Fruit fly (Drosophila melanogaster) whole organism, embryonic: ENCODE data around the gene CG15515.

Experiments
- CG10431 ChIP-seq: fragments of 200-800 bp; sonication (Bioruptor generic); optimal IDR thresholded peaks from 3 replicates; lab custom pipeline; 2018; ENCODE audit warnings: missing biosample characterization, mild to moderate bottlenecking, missing genetic modification characterization
- CG10979 ChIP-seq: fragments of 200-800 bp; sonication (Bioruptor generic); optimal IDR thresholded peaks from 2 replicates; lab custom pipeline; 2018; ENCODE audit warnings: missing biosample characterization, mild to moderate bottlenecking, missing genetic modification characterization, moderate library complexity
- CG11085 ChIP-seq: fragments of 200-800 bp; sonication (Bioruptor generic); IDR thresholded peaks from 2 replicates; pipeline ENCODE4 v1.3.6; 2022; ENCODE audit warnings: missing biosample characterization, missing genetic modification characterization
- CG11504 ChIP-seq: fragments of 200-800 bp; sonication (Bioruptor generic); optimal IDR thresholded peaks from 3 replicates; lab custom pipeline; 2019; ENCODE audit warnings: missing biosample characterization, mild to moderate bottlenecking, missing genetic modification characterization, moderate library complexity
- CG12769 ChIP-seq: fragments of 200-800 bp; sonication (Bioruptor generic); optimal IDR thresholded peaks from 2 replicates; lab custom pipeline; 2019; ENCODE audit warnings: missing biosample characterization, mild to moderate bottlenecking, missing genetic modification characterization, moderate library complexity
- CG12942 ChIP-seq: fragments of 200-800 bp; sonication (Bioruptor generic); optimal IDR thresholded peaks from 3 replicates; lab custom pipeline; 2016; ENCODE audit warnings: missing biosample characterization, missing genetic modification characterization
- CG15269 ChIP-seq: fragments of 200-800 bp; sonication (Bioruptor generic); optimal IDR thresholded peaks from 2 replicates; lab custom pipeline; 2018; ENCODE audit warnings: missing biosample characterization, mild to moderate bottlenecking, missing genetic modification characterization, moderate library complexity
- CG15696 ChIP-seq: fragments of 200-800 bp; sonication (Bioruptor generic); optimal IDR thresholded peaks from 2 replicates; lab custom pipeline; 2019; ENCODE audit warnings: missing biosample characterization, mild to moderate bottlenecking, missing genetic modification characterization, moderate library complexity
- CG1832 ChIP-seq: fragments of 200-800 bp; sonication (Bioruptor generic); optimal IDR thresholded peaks from 2 replicates; lab custom pipeline; 2017; ENCODE audit warnings: missing biosample characterization, mild to moderate bottlenecking, missing genetic modification characterization, inconsistent platforms
- CG18764 ChIP-seq: fragments of 200-800 bp; sonication (Bioruptor generic); optimal IDR thresholded peaks from 3 replicates; lab custom pipeline; 2016; ENCODE audit warnings: missing biosample characterization, missing genetic modification characterization
- CG2202 ChIP-seq: fragments of 200-800 bp; sonication (Bioruptor generic); optimal IDR thresholded peaks from 2 replicates; lab custom pipeline; 2018; ENCODE audit warnings: missing biosample characterization, mild to moderate bottlenecking, missing genetic modification characterization
- CG2678 ChIP-seq: fragments of 200-800 bp; sonication (Bioruptor generic); optimal IDR thresholded peaks from 3 replicates; lab custom pipeline; 2019; ENCODE audit warnings: missing biosample characterization, mild to moderate bottlenecking, missing genetic modification characterization, moderate library complexity
- CG30020 ChIP-seq: fragments of 200-800 bp; optimal IDR thresholded peaks from 2 replicates; lab custom pipeline; 2019; ENCODE audit warnings: missing biosample characterization, mild to moderate bottlenecking, missing genetic modification characterization, moderate library complexity
- CG31388 ChIP-seq: fragments of 200-800 bp; sonication (Bioruptor generic); optimal IDR thresholded peaks from 2 replicates; lab custom pipeline; 2016; ENCODE audit warnings: missing biosample characterization, missing genetic modification characterization
- CG43689 ChIP-seq: fragments of 200-800 bp; sonication (Bioruptor generic); IDR thresholded peaks from 2 replicates; pipeline ENCODE4 v1.3.6; 2022; ENCODE audit warnings: missing biosample characterization, missing genetic modification characterization
- CG6272 ChIP-seq: fragments of 200-800 bp; sonication (Bioruptor generic); IDR thresholded peaks from 2 replicates; pipeline ENCODE4 v1.3.6; 2022; ENCODE audit warnings: missing biosample characterization, missing genetic modification characterization
- CG6654 ChIP-seq: fragments of 200-800 bp; sonication (Bioruptor generic); optimal IDR thresholded peaks from 2 replicates; lab custom pipeline; 2017; ENCODE audit warnings: missing biosample characterization, mild to moderate bottlenecking, missing genetic modification characterization
- CG6689 ChIP-seq: fragments of 200-800 bp; sonication (Bioruptor generic); IDR thresholded peaks from 2 replicates; pipeline ENCODE4 v1.3.6; 2022; ENCODE audit warnings: missing biosample characterization, missing genetic modification characterization
- CG7372 ChIP-seq: fragments of 200-800 bp; sonication (Bioruptor generic); IDR thresholded peaks from 2 replicates; pipeline ENCODE4 v1.3.6; 2022; ENCODE audit warnings: missing biosample characterization, missing genetic modification characterization
- CG9932 ChIP-seq: fragments of 200-800 bp; sonication (Bioruptor generic); IDR thresholded peaks from 2 replicates; pipeline ENCODE4 v1.3.6; 2022; ENCODE audit warnings: missing biosample characterization, missing genetic modification characterization
- Camta ChIP-seq: fragments of 200-800 bp; sonication (Bioruptor generic); optimal IDR thresholded peaks from 2 replicates; lab custom pipeline; 2016; ENCODE audit warnings: missing biosample characterization, missing genetic modification characterization
- Dad ChIP-seq: fragments of 200-800 bp; sonication (Bioruptor generic); optimal IDR thresholded peaks from 3 replicates; lab custom pipeline; 2016; ENCODE audit warnings: missing biosample characterization, missing genetic modification characterization
- Hey ChIP-seq: fragments of 200-800 bp; sonication (Bioruptor generic); optimal IDR thresholded peaks from 3 replicates; lab custom pipeline; 2018; ENCODE audit warnings: missing biosample characterization, mild to moderate bottlenecking, missing genetic modification characterization
- HmgD ChIP-seq: fragments of 200-800 bp; sonication (Bioruptor generic); optimal IDR thresholded peaks from 3 replicates; lab custom pipeline; 2016; ENCODE audit warnings: missing biosample characterization, missing genetic modification characterization
- Hsf ChIP-seq: fragments of 200-800 bp; sonication (Bioruptor generic); optimal IDR thresholded peaks from 3 replicates; lab custom pipeline; 2016; ENCODE audit warnings: missing biosample characterization, missing genetic modification characterization
- Oli ChIP-seq: fragments of 200-800 bp; sonication (Bioruptor generic); optimal IDR thresholded peaks from 2 replicates; lab custom pipeline; 2018; ENCODE audit warnings: missing biosample characterization, mild to moderate bottlenecking, missing genetic modification characterization, moderate library complexity
- Optix ChIP-seq: fragments of 200-800 bp; sonication (Bioruptor generic); IDR thresholded peaks from 3 replicates; pipeline ENCODE4 v1.3.6; 2022; ENCODE audit warnings: missing biosample characterization, missing genetic modification characterization
- abd-A ChIP-seq: fragments of 200-800 bp; sonication (Bioruptor generic); optimal IDR thresholded peaks from 3 replicates; lab custom pipeline; 2019; ENCODE audit warnings: missing biosample characterization, mild to moderate bottlenecking, missing genetic modification characterization, moderate library complexity
- ap ChIP-seq: fragments of 200-800 bp; sonication (Bioruptor generic); IDR thresholded peaks from 2 replicates; pipeline ENCODE4 v1.3.6; 2022; ENCODE audit warnings: missing biosample characterization, missing genetic modification characterization
- ase ChIP-seq: fragments of 200-800 bp; sonication (Bioruptor generic); IDR thresholded peaks from 3 replicates; pipeline ENCODE4 v1.3.6; 2022; ENCODE audit warnings: missing biosample characterization, missing genetic modification characterization
- cad ChIP-seq: fragments of >200 bp; optimal IDR thresholded peaks from 2 replicates; lab custom pipeline; 2017; ENCODE audit warnings: missing biosample characterization, missing genetic modification characterization
- chinmo ChIP-seq: fragments of 200-800 bp; sonication (Bioruptor generic); IDR thresholded peaks from 4 replicates; pipeline ENCODE4 v1.3.6; 2022; ENCODE audit warnings: missing biosample characterization, missing genetic modification characterization; ENCODE audit not compliant: partially characterized antibody
- danr ChIP-seq: fragments of 200-800 bp; sonication (Bioruptor generic); IDR thresholded peaks from 2 replicates; pipeline ENCODE4 v1.3.6; 2022; ENCODE audit warnings: missing biosample characterization, missing genetic modification characterization
- emc ChIP-seq: fragments of 200-800 bp; sonication (Bioruptor generic); optimal IDR thresholded peaks from 2 replicates; lab custom pipeline; 2016; ENCODE audit warnings: missing biosample characterization, missing genetic modification characterization
- esg ChIP-seq: fragments of 200-800 bp; sonication (Bioruptor generic); conservative IDR thresholded peaks from 2 replicates; pipeline ENCODE4 v1.3.6; 2022; ENCODE audit warnings: missing biosample characterization, missing genetic modification characterization
- fd3F ChIP-seq: fragments of 200-800 bp; sonication (Bioruptor generic); optimal IDR thresholded peaks from 2 replicates; lab custom pipeline; 2018; ENCODE audit warnings: missing biosample characterization, mild to moderate bottlenecking, missing genetic modification characterization, moderate library complexity
- fd64A ChIP-seq: fragments of 200-800 bp; sonication (Bioruptor generic); optimal IDR thresholded peaks from 3 replicates; lab custom pipeline; 2018; ENCODE audit warnings: missing biosample characterization, mild to moderate bottlenecking, missing genetic modification characterization
- gem ChIP-seq: fragments of 200-800 bp; sonication (Bioruptor generic); optimal IDR thresholded peaks from 2 replicates; lab custom pipeline; 2019; ENCODE audit warnings: missing biosample characterization, mild to moderate bottlenecking, missing genetic modification characterization, moderate library complexity
- gsb ChIP-seq: fragments of 200-800 bp; sonication (Bioruptor generic); IDR thresholded peaks from 2 replicates; pipeline ENCODE4 v1.3.6; 2022; ENCODE audit warnings: missing biosample characterization, missing genetic modification characterization
- h ChIP-seq: fragments of >200 bp; optimal IDR thresholded peaks from 2 replicates; lab custom pipeline; 2017
- hth ChIP-seq: fragments of >200 bp; optimal IDR thresholded peaks from 2 replicates; lab custom pipeline; 2017; ENCODE audit warnings: inconsistent platforms
- jumu ChIP-seq: fragments of 200-800 bp; sonication (Bioruptor generic); optimal IDR thresholded peaks from 3 replicates; lab custom pipeline; 2016; ENCODE audit warnings: missing biosample characterization, missing genetic modification characterization
- lilli ChIP-seq: fragments of 200-800 bp; sonication (Bioruptor generic); optimal IDR thresholded peaks from 3 replicates; lab custom pipeline; 2016; ENCODE audit warnings: missing biosample characterization, missing genetic modification characterization
- pb ChIP-seq: fragments of 200-800 bp; sonication (Bioruptor generic); optimal IDR thresholded peaks from 3 replicates; lab custom pipeline; 2016; ENCODE audit warnings: missing biosample characterization, missing genetic modification characterization
- repo ChIP-seq: fragments of 200-800 bp; sonication (Bioruptor generic); optimal IDR thresholded peaks from 2 replicates; lab custom pipeline; 2016; ENCODE audit warnings: missing biosample characterization, missing genetic modification characterization
- ro ChIP-seq: fragments of 200-800 bp; sonication (Bioruptor generic); IDR thresholded peaks from 2 replicates; pipeline ENCODE4 v1.3.6; 2022; ENCODE audit warnings: missing biosample characterization, missing genetic modification characterization
- row ChIP-seq: fragments of 200-800 bp; sonication (Bioruptor generic); IDR thresholded peaks from 3 replicates; pipeline ENCODE4 v1.3.6; 2022; ENCODE audit warnings: missing biosample characterization, missing genetic modification characterization
- slbo ChIP-seq: fragments of 200-800 bp; sonication (Bioruptor generic); IDR thresholded peaks from 2 replicates; pipeline ENCODE4 v1.3.6; 2022; ENCODE audit warnings: missing biosample characterization, missing genetic modification characterization
- sob ChIP-seq: fragments of 200-800 bp; sonication (Bioruptor generic); IDR thresholded peaks from 2 replicates; pipeline ENCODE4 v1.3.6; 2022; ENCODE audit warnings: missing biosample characterization, missing genetic modification characterization
- tna ChIP-seq: fragments of 200-800 bp; sonication (Bioruptor generic); IDR thresholded peaks from 2 replicates; pipeline ENCODE4 v1.3.6; 2022; ENCODE audit warnings: missing biosample characterization, missing genetic modification characterization; ENCODE audit not compliant: partially characterized antibody
- trh ChIP-seq: fragments of 200-800 bp; sonication (Bioruptor generic); optimal IDR thresholded peaks from 2 replicates; lab custom pipeline; 2016; ENCODE audit warnings: missing biosample characterization, missing genetic modification characterization
- vnd ChIP-seq: fragments of 200-800 bp; sonication (Bioruptor generic); IDR thresholded peaks from 3 replicates; pipeline ENCODE4 v1.3.6; 2022; ENCODE audit warnings: missing biosample characterization, missing genetic modification characterization; ENCODE audit not compliant: partially characterized antibody
- wdn ChIP-seq: fragments of 200-800 bp; sonication (Bioruptor generic); IDR thresholded peaks from 2 replicates; pipeline ENCODE4 v1.3.6; 2022; ENCODE audit warnings: missing biosample characterization, missing genetic modification characterization
- yki ChIP-seq: fragments of >200 bp; optimal IDR thresholded peaks from 3 replicates; lab custom pipeline; 2018

CG15515 gene

DNA sequence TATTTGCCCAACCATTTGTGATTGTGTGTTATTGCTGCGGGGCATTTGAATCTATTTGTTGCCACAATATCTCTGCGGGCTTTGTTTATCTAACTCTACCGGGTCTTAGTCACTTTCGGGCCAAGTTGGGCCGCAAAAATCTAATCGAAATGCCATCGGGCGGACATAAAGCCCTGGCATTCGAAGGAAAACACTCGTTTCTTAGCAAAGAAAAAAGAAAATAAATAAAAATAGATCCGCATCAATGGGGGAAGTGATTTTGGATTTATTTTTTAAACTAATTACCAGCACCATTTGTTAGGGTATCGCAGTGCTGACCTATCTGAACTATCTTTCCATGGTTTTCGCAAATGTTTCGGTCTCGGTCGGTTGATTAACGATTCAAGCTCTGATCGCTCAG is 6.7 kb upstream of the CG15515 start (continued):
- TF ChIP-seq CG18764 (GFP tag; lab: Kevin White, UChicago) (no peak), vnd (GFP tag; lab: Robert Waterston, UW) (no peak), yki (no peak), lilli (peak; percentile 5), CG7372 (no peak), Dad (GFP tag; lab: Kevin White, UChicago) (no peak), slbo (GFP tag; lab: Robert Waterston, UW) (peak; percentile 56), CG6272 (GFP tag; lab: Robert Waterston, UW) (no peak), hth (no peak), Oli (tag; lab: Kevin White, UChicago) (no peak), Hsf (no peak), CG6654 (no peak), CG31388 (GFP tag; lab: Kevin White, UChicago) (no peak), emc (no peak), gem (tag; lab: Kevin White, UChicago) (peak; percentile 23), trh (GFP tag; lab: Kevin White, UChicago) (no peak), fd64A (GFP tag; lab: Kevin White, UChicago) (no peak), wdn (GFP tag; lab: Robert Waterston, UW) (no peak), fd3F (no peak), ap (GFP tag; lab: Robert Waterston, UW) (no peak), CG12942 (no peak), CG11085 (GFP tag; lab: Robert Waterston, UW) (no peak), repo (no peak), CG15696 (tag; lab: Kevin White, UChicago) (no peak), row (GFP tag; lab: Robert Waterston, UW) (peak; percentile 42; the same call in 2 of the 3 replicates), Optix (GFP tag; lab: Robert Waterston, UW) (no peak), chinmo (GFP tag; lab: Robert Waterston, UW) (0 out of 4 replicates have a peak, but pooled peaks have one; percentile 34), sob (GFP tag; lab: Robert Waterston, UW) (0 out of 2 replicates have a peak, but pooled peaks have one; percentile 26), cad (no peak), h (lab: Kevin White, UChicago) (no peak), CG10431 (GFP tag; lab: Kevin White, UChicago) (no peak), gsb (no peak), ro (GFP tag; lab: Robert Waterston, UW) (no peak), pb (GFP tag; lab: Kevin White, UChicago) (no peak), CG15269 (peak; percentile 5), CG6689 (GFP tag; lab: Robert Waterston, UW) (no peak), CG9932 (GFP tag; lab: Robert Waterston, UW) (peak; percentile 65), CG11504 (no peak), tna (GFP tag; lab: Robert Waterston, UW) (no peak), CG12769 (tag; lab: Kevin White, UChicago) (no peak), ase (GFP tag; lab: Robert Waterston, UW) (no peak), CG2202 (tag; lab: Kevin White, UChicago) (no peak), CG2678 (tag; lab: Kevin White, UChicago) (peak; percentile 19), CG43689 (GFP tag; lab: Robert Waterston, UW) (no peak), danr (GFP tag; lab: Robert Waterston, UW) (no peak), Hey (tag; lab: Kevin White, UChicago) (no peak), esg (GFP tag; lab: Robert Waterston, UW) (0 out of 2 replicates have a peak, but pooled peaks have one; percentile 10), CG1832 (GFP tag; lab: Kevin White, UChicago) (no peak), CG30020 (no peak), jumu (GFP tag; lab: Kevin White, UChicago) (no peak), abd-A (tag; lab: Kevin White, UChicago) (no peak), HmgD (GFP tag; lab: Kevin White, UChicago) (no peak), CG10979 (tag; lab: Kevin White, UChicago) (no peak), Camta (GFP tag; lab: Kevin White, UChicago) (no peak)
